Worm (Caenorhabditis elegans) whole organism, L2 larva: ENCODE results near the gene cpt-1.

ENCODE experiments used
- C34F6.9 ChIP-seq: fragments of 150-350 bp; optimal IDR thresholded peaks from 2 replicates; lab custom pipeline; 2014; ENCODE audit warnings: missing biosample characterization, missing genetic modification characterization
- F13H6.1 ChIP-seq: sonication (generic microtip); optimal IDR thresholded peaks from 2 replicates; lab custom pipeline; 2016; ENCODE audit warnings: missing genetic modification characterization, missing compliant biosample characterization
- R02D3.7 ChIP-seq: fragments of 150-350 bp; optimal IDR thresholded peaks from 2 replicates; lab custom pipeline; 2014; ENCODE audit warnings: missing biosample characterization, missing genetic modification characterization
- Y55F3AM.14 ChIP-seq: fragments of 200-800 bp; sonication (Bioruptor generic); optimal IDR thresholded peaks from 2 replicates; lab custom pipeline; 2018; ENCODE audit warnings: mild to moderate bottlenecking, missing genetic modification characterization, missing compliant biosample characterization
- ZK546.5 ChIP-seq: sonication (generic microtip); optimal IDR thresholded peaks from 2 replicates; lab custom pipeline; 2017; ENCODE audit warnings: missing biosample characterization, missing genetic modification characterization
- alr-1 ChIP-seq: fragments of 150-350 bp; optimal IDR thresholded peaks from 2 replicates; lab custom pipeline; 2014; ENCODE audit warnings: missing biosample characterization, missing genetic modification characterization
- aly-2 ChIP-seq: fragments of 150-350 bp; optimal IDR thresholded peaks from 2 replicates; lab custom pipeline; 2014; ENCODE audit warnings: missing biosample characterization, missing genetic modification characterization
- blmp-1 ChIP-seq: sonication (generic microtip); optimal IDR thresholded peaks from 2 replicates; lab custom pipeline; 2017; ENCODE audit warnings: missing genetic modification characterization, mild to moderate bottlenecking, missing compliant biosample characterization, antibody characterized with exemption, moderate library complexity; ENCODE audit not compliant: insufficient read depth
- ceh-82 ChIP-seq: fragments of 150-350 bp; optimal IDR thresholded peaks from 2 replicates; lab custom pipeline; 2014; ENCODE audit warnings: missing biosample characterization, missing genetic modification characterization
- crh-2 ChIP-seq: sonication (generic microtip); optimal IDR thresholded peaks from 2 replicates; lab custom pipeline; 2017; ENCODE audit warnings: missing biosample characterization, missing genetic modification characterization
- egl-27 ChIP-seq: sonication (generic microtip); optimal IDR thresholded peaks from 3 replicates; lab custom pipeline; 2017; ENCODE audit warnings: missing biosample characterization, missing genetic modification reagents, missing genetic modification characterization
- elt-1 ChIP-seq: fragments of 150-350 bp; optimal IDR thresholded peaks from 2 replicates; lab custom pipeline; 2014; ENCODE audit warnings: missing biosample characterization, missing genetic modification characterization
- elt-3 ChIP-seq: sonication (generic microtip); optimal IDR thresholded peaks from 2 replicates; lab custom pipeline; 2017; ENCODE audit warnings: missing biosample characterization, missing genetic modification characterization
- fos-1 ChIP-seq: fragments of 150-350 bp; optimal IDR thresholded peaks from 2 replicates; lab custom pipeline; 2014; ENCODE audit warnings: missing biosample characterization, missing genetic modification characterization
- gmeb-1 ChIP-seq: fragments of 150-350 bp; optimal IDR thresholded peaks from 2 replicates; lab custom pipeline; 2014; ENCODE audit warnings: missing biosample characterization, missing genetic modification characterization
- lin-13 ChIP-seq: fragments of 150-350 bp; optimal IDR thresholded peaks from 2 replicates; lab custom pipeline; 2014; ENCODE audit warnings: missing biosample characterization, missing genetic modification reagents, missing genetic modification characterization
- lin-39 ChIP-seq: fragments of 150-350 bp; optimal IDR thresholded peaks from 2 replicates; lab custom pipeline; 2014; ENCODE audit warnings: missing biosample characterization, missing genetic modification reagents, missing genetic modification characterization
- lsy-2 ChIP-seq, 2 experiments: fragments of 150-350 bp in 1 of 2; sonication (generic microtip) in 1 of 2; optimal IDR thresholded peaks; 2 replicates each; lab custom pipeline; 2014 to 2017; ENCODE audit warnings: missing biosample characterization in 2 of 2, missing genetic modification characterization in 2 of 2
- mab-5 ChIP-seq: fragments of 150-350 bp; optimal IDR thresholded peaks from 2 replicates; lab custom pipeline; 2014; ENCODE audit warnings: missing biosample characterization, missing genetic modification characterization
- mbf-1 ChIP-seq: sonication (generic microtip); optimal IDR thresholded peaks from 2 replicates; lab custom pipeline; 2017; ENCODE audit warnings: missing biosample characterization, missing genetic modification characterization
- mdl-1 ChIP-seq, 2 experiments: fragments of 150-350 bp in 1 of 2; sonication (generic microtip) in 1 of 2; optimal IDR thresholded peaks; 2 replicates each; lab custom pipeline; 2017; ENCODE audit warnings: missing biosample characterization in 2 of 2, missing genetic modification characterization in 2 of 2
- nhr-10 ChIP-seq: sonication (generic microtip); optimal IDR thresholded peaks from 2 replicates; lab custom pipeline; 2017; ENCODE audit warnings: missing biosample characterization, missing genetic modification characterization
- nhr-11 ChIP-seq: fragments of 150-350 bp; optimal IDR thresholded peaks from 2 replicates; lab custom pipeline; 2014; ENCODE audit warnings: missing biosample characterization, missing genetic modification characterization
- nhr-12 ChIP-seq: fragments of 150-350 bp; optimal IDR thresholded peaks from 2 replicates; lab custom pipeline; 2014; ENCODE audit warnings: missing biosample characterization, missing genetic modification characterization
- nhr-129 ChIP-seq: fragments of 150-350 bp; optimal IDR thresholded peaks from 2 replicates; lab custom pipeline; 2014; ENCODE audit warnings: missing biosample characterization, missing genetic modification characterization
- nhr-21 ChIP-seq: fragments of 150-350 bp; optimal IDR thresholded peaks from 2 replicates; lab custom pipeline; 2014; ENCODE audit warnings: missing biosample characterization, missing genetic modification characterization
- nhr-237 ChIP-seq: fragments of 150-350 bp; optimal IDR thresholded peaks from 2 replicates; lab custom pipeline; 2014; ENCODE audit warnings: missing biosample characterization, missing genetic modification characterization
- nhr-25 ChIP-seq: fragments of 150-350 bp; sonication (generic microtip); optimal IDR thresholded peaks from 3 replicates; lab custom pipeline; 2014; ENCODE audit warnings: missing biosample characterization, missing genetic modification characterization
- nhr-6 ChIP-seq: fragments of 150-350 bp; optimal IDR thresholded peaks from 2 replicates; lab custom pipeline; 2014; ENCODE audit warnings: missing biosample characterization, missing genetic modification characterization
- nhr-77 ChIP-seq: fragments of 150-350 bp; optimal IDR thresholded peaks from 2 replicates; lab custom pipeline; 2014; ENCODE audit warnings: missing biosample characterization, missing genetic modification characterization
- peb-1 ChIP-seq: fragments of 150-350 bp; optimal IDR thresholded peaks from 2 replicates; lab custom pipeline; 2014; ENCODE audit warnings: missing biosample characterization, missing genetic modification characterization
- skn-1 ChIP-seq: sonication (generic microtip); optimal IDR thresholded peaks from 2 replicates; lab custom pipeline; 2017; ENCODE audit warnings: missing biosample characterization, missing genetic modification characterization
- sma-3 ChIP-seq: sonication (generic microtip); optimal IDR thresholded peaks from 2 replicates; lab custom pipeline; 2016; ENCODE audit warnings: missing genetic modification reagents, missing genetic modification characterization, missing compliant biosample characterization
- sma-9 ChIP-seq, 2 experiments: fragments of 150-350 bp in 1 of 2; sonication (generic microtip) in 1 of 2; optimal IDR thresholded peaks; 2 replicates each; lab custom pipeline; 2014 to 2016; ENCODE audit warnings: missing genetic modification characterization in 2 of 2, mild to moderate bottlenecking in 1 of 2, missing biosample characterization in 1 of 2, missing compliant biosample characterization in 1 of 2, missing genetic modification reagents in 1 of 2, moderate library complexity in 1 of 2
- snpc-4 ChIP-seq: fragments of 150-350 bp; optimal IDR thresholded peaks from 2 replicates; lab custom pipeline; 2014; ENCODE audit warnings: missing biosample characterization, missing genetic modification characterization
- zag-1 ChIP-seq: fragments of 150-350 bp; optimal IDR thresholded peaks from 2 replicates; lab custom pipeline; 2014; ENCODE audit warnings: missing biosample characterization, missing genetic modification characterization
- ztf-1 ChIP-seq: fragments of 200-800 bp; sonication (Bioruptor generic); conservative IDR thresholded peaks from 2 replicates; pipeline ENCODE4 v1.3.6; 2022; ENCODE audit warnings: missing genetic modification characterization, missing compliant biosample characterization
- ztf-11 ChIP-seq: sonication (generic microtip); optimal IDR thresholded peaks from 2 replicates; lab custom pipeline; 2017; ENCODE audit warnings: missing biosample characterization, missing genetic modification characterization
- ztf-4 ChIP-seq: fragments of 150-350 bp; optimal IDR thresholded peaks from 2 replicates; lab custom pipeline; 2014; ENCODE audit warnings: missing biosample characterization, missing genetic modification characterization

Gene cpt-1

DNA sequence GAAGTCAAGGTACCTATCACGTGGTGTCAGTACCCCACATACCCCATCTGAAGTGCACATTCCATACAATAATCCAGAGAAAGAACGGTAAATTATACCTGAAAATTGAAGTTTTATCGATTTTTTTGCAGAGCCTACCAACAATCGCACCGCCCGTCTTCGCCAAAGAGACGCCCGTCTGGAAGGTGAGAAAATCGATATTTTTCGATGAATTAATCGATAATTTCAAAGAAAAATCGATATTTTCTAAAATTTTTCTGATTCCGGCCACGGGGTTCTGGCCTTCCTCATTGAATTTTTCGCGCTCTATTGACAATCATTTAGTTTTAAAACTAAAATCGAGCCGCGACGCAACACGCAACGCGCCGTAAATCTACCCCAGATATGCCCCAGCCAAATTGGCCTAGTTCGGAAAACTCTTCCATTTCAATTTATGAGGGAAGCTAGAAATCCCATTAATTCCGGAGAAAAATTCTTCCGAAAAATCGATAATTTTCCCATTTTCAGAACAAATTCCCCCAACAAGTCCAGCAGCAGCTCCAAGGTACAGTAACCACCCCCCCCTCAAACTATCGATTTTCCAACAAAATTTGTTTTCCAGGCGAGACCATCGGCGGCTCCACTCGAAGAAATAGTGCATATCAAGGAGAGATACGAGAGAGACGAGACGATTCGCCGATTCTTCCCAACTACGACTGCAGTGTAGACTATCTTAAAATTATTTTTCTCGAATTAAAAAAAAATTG lies 29.6 kb downstream of the cpt-1 start:
- TF ChIP-seq peb-1 (tag; lab: Kevin White, UChicago) (no peak), nhr-11 (tag; lab: Kevin White, UChicago) (no peak), blmp-1 (no peak), nhr-6 (no peak), ztf-11 (no peak), alr-1 (tag; lab: Kevin White, UChicago) (no peak), sma-9 (GFP tag; optimal IDR thresholded peaks at IDR 0.05; lab: Kevin White, UChicago) (no peak), sma-9 (tag; optimal IDR thresholded peaks at IDR 0.05; lab: Kevin White, UChicago) (no peak)

- no peak for TF ChIP-seq ztf-1 (GFP tag; lab: Robert Waterston, UW)
- no peak for TF ChIP-seq nhr-12 (tag; lab: Kevin White, UChicago)
- no peak for TF ChIP-seq gmeb-1 (tag; lab: Kevin White, UChicago)
- TF ChIP-seq blmp-1: no peak
- no peak for TF ChIP-seq nhr-77 (tag; lab: Kevin White, UChicago)
- TF ChIP-seq peb-1 (tag; lab: Kevin White, UChicago): no peak
- no peak for TF ChIP-seq ZK546.5 (tag; lab: Kevin White, UChicago)
- TF ChIP-seq nhr-237 (tag; lab: Kevin White, UChicago): no peak
- TF ChIP-seq zag-1 (tag; lab: Kevin White, UChicago): no peak
- no peak for TF ChIP-seq alr-1 (tag; lab: Kevin White, UChicago)
- TF ChIP-seq nhr-21 (tag; lab: Kevin White, UChicago): no peak
- TF ChIP-seq mdl-1 (tag; optimal IDR thresholded peaks at IDR 0.05; lab: Kevin White, UChicago): no peak
- TF ChIP-seq elt-3: no peak
- TF ChIP-seq fos-1 (tag; lab: Kevin White, UChicago): no peak
- no peak for TF ChIP-seq snpc-4 (tag; lab: Kevin White, UChicago)
- TF ChIP-seq mbf-1: no peak
- TF ChIP-seq lin-13: no peak
- no peak for TF ChIP-seq egl-27 (tag; lab: Kevin White, UChicago)
Observed at ce11 chrII:12764476-12764875, 31.8 kb downstream of the cpt-1 start.

DNA sequence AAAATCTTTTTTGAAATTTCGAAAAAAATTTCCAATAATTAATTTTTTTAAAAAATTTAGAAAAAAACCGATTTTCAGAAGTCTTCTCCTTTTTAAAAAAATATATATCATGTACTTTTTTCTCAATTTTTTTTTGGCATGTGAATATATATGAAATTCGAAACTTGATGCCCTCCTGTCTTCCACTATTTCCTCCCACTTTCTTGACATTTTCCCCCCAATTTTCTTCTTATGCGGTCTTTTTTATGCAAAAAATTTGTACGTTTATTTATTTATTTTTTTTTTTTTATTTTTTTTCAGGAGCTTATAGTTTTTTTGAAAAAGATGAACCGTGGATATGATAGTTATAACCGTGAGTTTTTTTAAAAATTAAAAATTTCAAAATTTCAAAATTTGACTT lies 35.8 kb downstream of the cpt-1 start, which contains the start of gene cnp-2:
cnp-2 (plus strand) TSS at position 301 of the 400 bp plus-strand sequence.
- TF ChIP-seq nhr-77 (tag; lab: Kevin White, UChicago): no peak
- no peak for TF ChIP-seq skn-1 (tag; lab: Kevin White, UChicago)
- no peak for TF ChIP-seq ztf-1 (GFP tag; lab: Robert Waterston, UW)
- no peak for TF ChIP-seq lin-39 (tag; lab: Kevin White, UChicago)
- TF ChIP-seq ceh-82: no peak
- no peak for TF ChIP-seq nhr-21 (tag; lab: Kevin White, UChicago)
- no peak for TF ChIP-seq nhr-237 (tag; lab: Kevin White, UChicago)
- TF ChIP-seq C34F6.9 (tag; lab: Kevin White, UChicago): no peak
- no peak for TF ChIP-seq sma-9 (GFP tag; optimal IDR thresholded peaks at IDR 0.05; lab: Kevin White, UChicago)
- no peak for TF ChIP-seq sma-9 (tag; optimal IDR thresholded peaks at IDR 0.05; lab: Kevin White, UChicago)
- TF ChIP-seq nhr-25 (tag; lab: Kevin White, UChicago): no peak
- no peak for TF ChIP-seq nhr-10 (tag; lab: Kevin White, UChicago)
- TF ChIP-seq Y55F3AM.14 (GFP tag; lab: Kevin White, UChicago): no peak
- TF ChIP-seq mab-5 (tag; lab: Kevin White, UChicago): no peak
- TF ChIP-seq ZK546.5 (tag; lab: Kevin White, UChicago): no peak
- TF ChIP-seq sma-3 (GFP tag; lab: Kevin White, UChicago): no peak
- no peak for TF ChIP-seq lin-13
- no peak for TF ChIP-seq ztf-4 (tag; lab: Kevin White, UChicago)

- TF ChIP-seq R02D3.7: no peak
- no peak for TF ChIP-seq ZK546.5 (tag; lab: Kevin White, UChicago)
- TF ChIP-seq F13H6.1: no peak
- no peak for TF ChIP-seq blmp-1
- no peak for TF ChIP-seq nhr-129 (tag; lab: Kevin White, UChicago)
- TF ChIP-seq lsy-2 (tag; optimal IDR thresholded peaks at IDR 0.05; lab: Kevin White, UChicago): no peak
- no peak for TF ChIP-seq fos-1 (tag; lab: Kevin White, UChicago)
- no peak for TF ChIP-seq elt-1 (tag; lab: Kevin White, UChicago)
- TF ChIP-seq skn-1 (tag; lab: Kevin White, UChicago): no peak
- TF ChIP-seq ztf-1 (GFP tag; lab: Robert Waterston, UW): no peak
- TF ChIP-seq nhr-21 (tag; lab: Kevin White, UChicago): no peak
- no peak for TF ChIP-seq Y55F3AM.14 (GFP tag; lab: Kevin White, UChicago)
- no peak for TF ChIP-seq crh-2 (tag; lab: Kevin White, UChicago)
- no peak for TF ChIP-seq aly-2 (tag; lab: Kevin White, UChicago)
Observed at ce11 chrII:12756180-12756579, 40.1 kb downstream of the cpt-1 start, which contains the start of the genes Y46G5A.7 and Y46G5A.8. Y46G5A.7 (minus strand) TSS chrII:12756332. Y46G5A.8 (plus strand) TSS chrII:12756338.
